Fruit fly (Drosophila melanogaster): Measurements from ENCODE around the gene CG11722.

CG11722 gene

DNA sequence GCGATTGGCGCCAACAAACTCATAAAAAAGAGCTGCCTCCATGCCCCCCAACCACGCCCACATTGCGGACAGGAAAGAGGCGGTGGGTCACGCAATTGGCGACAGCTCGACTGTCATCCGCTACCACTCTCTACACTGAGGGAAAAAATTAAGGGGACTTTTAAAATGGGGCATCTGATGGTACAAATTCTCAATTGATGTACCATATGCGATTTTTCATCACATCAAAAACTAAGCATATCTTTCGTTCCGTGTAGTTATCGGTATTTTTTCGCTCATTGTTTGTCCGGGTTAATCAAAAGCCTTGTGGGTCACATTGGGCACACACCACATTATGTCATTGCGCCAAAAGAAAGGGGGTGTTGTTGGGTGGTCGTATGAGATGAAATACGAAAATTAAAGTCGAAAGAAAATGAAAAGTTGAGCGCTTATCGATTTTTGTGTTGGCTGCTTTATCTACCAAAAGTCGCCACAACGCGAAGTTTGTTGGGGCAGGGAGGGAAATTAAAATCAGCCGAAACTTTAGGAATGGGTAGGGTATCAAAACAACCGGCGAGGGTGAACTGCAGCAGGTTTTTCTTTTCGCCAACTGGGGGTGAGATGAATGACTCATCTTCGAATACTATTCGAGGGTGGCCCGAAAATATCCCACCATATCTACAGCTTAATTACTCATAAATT lies 21.2 kb downstream of the CG11722 start (continued):
- TF ChIP-seq CG9797 (GFP tag; optimal IDR thresholded peaks at IDR 0.05) (no peak), CG3995 (GFP tag; optimal IDR thresholded peaks at IDR 0.05) (no peak), CG7745 (tag; optimal IDR thresholded peaks at IDR 0.05) (no peak), ac (GFP tag; optimal IDR thresholded peaks at IDR 0.05) (no peak), fu2 (GFP tag; optimal IDR thresholded peaks at IDR 0.05) (peak; percentile 21), CG1529 (GFP tag; optimal IDR thresholded peaks at IDR 0.05) (no peak), mld (GFP tag; IDR thresholded peaks at IDR 0.05; ENCODE audit: partially characterized antibody) (no peak), Vsx1 (GFP tag; optimal IDR thresholded peaks at IDR 0.05) (no peak), CG11456 (GFP tag; IDR thresholded peaks at IDR 0.05) (peak; percentile 57; the same call in 1 of the 3 replicates), MESR4 (GFP tag; optimal IDR thresholded peaks at IDR 0.05) (no peak), dimm (GFP tag; IDR thresholded peaks at IDR 0.05) (no peak), CG12219 (GFP tag; optimal IDR thresholded peaks at IDR 0.05) (no peak), CG3163 (GFP tag; optimal IDR thresholded peaks at IDR 0.05) (no peak), mam (GFP tag; optimal IDR thresholded peaks at IDR 0.05) (peak; percentile 58), gfzf (GFP tag; optimal IDR thresholded peaks at IDR 0.05) (no peak), aop (GFP tag; IDR thresholded peaks at IDR 0.05) (no peak), CG7786 (GFP tag; optimal IDR thresholded peaks at IDR 0.05) (peak; percentile 60), CG10274 (GFP tag; optimal IDR thresholded peaks at IDR 0.05) (peak; percentile 72), Dek (tag; optimal IDR thresholded peaks at IDR 0.05) (peak; percentile 40), D19A (tag; optimal IDR thresholded peaks at IDR 0.05) (peak; percentile 67), fd64A (GFP tag; optimal IDR thresholded peaks at IDR 0.05) (no peak), Hey (tag; optimal IDR thresholded peaks at IDR 0.05) (no peak), CG10366 (GFP tag; IDR thresholded peaks at IDR 0.05) (0 out of 2 replicates have a peak, but pooled peaks have one; percentile 10), hkb (optimal IDR thresholded peaks at IDR 0.05) (no peak), hkb (GFP tag; IDR thresholded peaks at IDR 0.05) (no peak), vnd (GFP tag; IDR thresholded peaks at IDR 0.05; ENCODE audit: partially characterized antibody) (no peak), CG8359 (GFP tag; optimal IDR thresholded peaks at IDR 0.05; ENCODE audit: borderline replicate concordance) (no peak), cato (GFP tag; optimal IDR thresholded peaks at IDR 0.05; ENCODE audit: borderline replicate concordance) (no peak), Ets97D (GFP tag; optimal IDR thresholded peaks at IDR 0.05) (no peak), CG10462 (GFP tag; optimal IDR thresholded peaks at IDR 0.05) (no peak), sens-2 (GFP tag; IDR thresholded peaks at IDR 0.05) (no peak), pb (GFP tag; optimal IDR thresholded peaks at IDR 0.05) (peak; percentile 25), Hand (GFP tag; optimal IDR thresholded peaks at IDR 0.05) (peak; percentile 72), CG11085 (GFP tag; IDR thresholded peaks at IDR 0.05) (no peak), twi (tag; optimal IDR thresholded peaks at IDR 0.05) (no peak), dm (GFP tag; optimal IDR thresholded peaks at IDR 0.05) (no peak), CG6689 (GFP tag; IDR thresholded peaks at IDR 0.05) (no peak), fd3F (GFP tag; optimal IDR thresholded peaks at IDR 0.05) (no peak), Poxn (GFP tag; IDR thresholded peaks at IDR 0.05) (no peak), HmgD (GFP tag; optimal IDR thresholded peaks at IDR 0.05) (no peak)

DNA sequence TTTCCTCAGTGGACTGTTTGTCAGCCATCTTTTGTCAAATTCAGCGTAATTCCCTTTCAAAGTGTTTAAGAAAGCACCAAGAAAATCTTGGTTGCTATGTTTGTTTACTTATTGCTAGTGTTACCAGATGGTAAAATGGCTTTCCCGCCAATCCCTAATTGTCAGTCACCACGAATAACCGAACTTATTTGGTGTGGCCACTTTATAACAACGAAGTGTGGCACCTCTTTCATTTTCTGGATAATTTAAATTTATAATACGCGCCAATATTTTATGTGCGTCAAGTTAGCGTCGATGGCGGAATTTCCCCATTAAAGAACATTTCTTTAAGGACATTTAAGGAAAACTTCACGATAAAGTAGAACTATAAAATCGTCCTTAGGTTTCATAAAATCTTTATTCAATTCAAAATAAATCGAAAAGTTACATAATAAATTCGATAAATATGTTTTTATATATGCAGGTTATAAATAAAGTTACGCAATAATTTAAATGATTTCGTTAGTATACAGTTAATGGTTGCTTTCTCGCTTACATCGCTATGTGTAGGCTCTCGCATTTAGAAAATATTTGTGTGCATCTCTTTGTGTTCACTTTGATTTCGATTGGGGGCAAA lies 44.1 kb downstream of the CG11722 start, which contains the start of gene CG5359:
Gene CG5359, minus strand, starts transcription at position 103 of the 616 bp plus-strand sequence.
- TF ChIP-seq CG13624 (GFP tag; optimal IDR thresholded peaks at IDR 0.05) (no peak), ci (GFP tag; IDR thresholded peaks at IDR 0.05) (peak; percentile 9; the same call in 1 of the 3 replicates), B-H1 (GFP tag; IDR thresholded peaks at IDR 0.05) (no peak), zen (tag; optimal IDR thresholded peaks at IDR 0.05) (peak; percentile 16), chm (GFP tag; IDR thresholded peaks at IDR 0.05) (0 out of 2 replicates have a peak, but pooled peaks have one; percentile 10), knrl (GFP tag; IDR thresholded peaks at IDR 0.05; ENCODE audit: partially characterized antibody) (peak; percentile 32; the same call in 1 of the 3 replicates), CG5245 (GFP tag; optimal IDR thresholded peaks at IDR 0.05) (no peak), CG34422 (GFP tag; IDR thresholded peaks at IDR 0.05) (peak; percentile 63; the same call in 1 of the 3 replicates), YL-1 (GFP tag; optimal IDR thresholded peaks at IDR 0.05) (peak; percentile 37), ERR (GFP tag; optimal IDR thresholded peaks at IDR 0.05) (no peak), abd-A (tag; optimal IDR thresholded peaks at IDR 0.05) (no peak), Scr (GFP tag; IDR thresholded peaks at IDR 0.05; ENCODE audit: partially characterized antibody) (peak; percentile 44)

All from whole organism, embryonic.